Worm (Caenorhabditis elegans) whole organism, L4/young adult: ENCODE data around the gene F46H5.7.

ENCODE experiments used
- W03F9.2 ChIP-seq: fragments of 150-350 bp; optimal IDR thresholded peaks from 2 replicates; lab custom pipeline; 2014; ENCODE audit warnings: missing biosample characterization, missing genetic modification characterization
- dao-5 ChIP-seq: sonication (generic microtip); optimal IDR thresholded peaks from 2 replicates; lab custom pipeline; 2016; ENCODE audit warnings: missing genotype, missing genetic modification characterization, moderate library complexity, missing compliant biosample characterization
- him-1 ChIP-seq: sonication (generic microtip); optimal IDR thresholded peaks from 2 replicates; lab custom pipeline; 2016; ENCODE audit warnings: missing genotype, missing genetic modification reagents, missing genetic modification characterization, missing compliant biosample characterization

The F46H5.7 gene

DNA sequence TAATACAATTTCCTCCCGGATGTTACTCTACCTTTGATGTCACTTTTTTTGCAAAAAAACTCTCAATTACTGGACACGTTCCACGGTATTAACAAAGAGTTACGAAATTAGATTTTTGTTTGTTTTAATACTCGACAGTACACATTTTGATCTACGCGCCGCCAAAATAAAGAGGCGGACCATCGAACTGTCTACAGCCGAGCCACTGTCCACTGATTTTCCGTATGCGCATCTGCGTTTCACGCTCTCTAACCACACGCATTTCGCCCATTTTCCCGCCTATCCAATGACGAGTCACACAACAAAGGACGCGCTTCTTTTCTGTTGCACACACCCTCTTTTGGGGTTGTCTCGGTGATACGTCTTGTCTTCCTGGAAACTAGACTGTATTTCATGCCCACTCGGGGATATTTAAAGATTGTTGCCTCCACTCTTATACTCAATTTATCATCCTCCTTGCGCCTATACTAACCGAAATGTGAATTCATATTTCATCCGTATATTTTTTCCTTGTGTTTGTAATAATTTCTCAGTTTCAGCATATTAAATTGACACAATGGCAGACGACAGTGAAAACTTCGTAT is 42.9 kb downstream of the F46H5.7 start, which contains the start of gene C55B6.1:
TSS of gene C55B6.1 (plus strand) at position 534 of the 584 bp plus-strand sequence.
- TF ChIP-seq him-1 (tag; lab: Kevin White, UChicago), result no peak
- TF ChIP-seq W03F9.2, result no peak
- no peak for TF ChIP-seq dao-5

- TF ChIP-seq him-1 (tag; lab: Kevin White, UChicago), result no peak
- peak; percentile 17 for TF ChIP-seq W03F9.2
These were observed 48.7 kb downstream of the F46H5.7 start, which contains the start of gene dnj-7 for ce11 chrX:7193894-7194614. TSS of gene dnj-7 (plus strand) at chrX:7194564.

ce11 chrX:7191882-7192281 is 50.9 kb downstream of the F46H5.7 start, which contains the start of gene C55B6.7:
TSS of gene C55B6.7 (minus strand) at chrX:7191982.
- TF ChIP-seq him-1 (tag; lab: Kevin White, UChicago), result no peak
- TF ChIP-seq dao-5, result no peak
- TF ChIP-seq W03F9.2, result no peak
